Worm (Caenorhabditis elegans): ENCODE results near the gene R02E4.2.
A peak's percentile ranks its signal among the peaks of the same experiment; 100 is the strongest.

R02E4.2 gene

ce11 chrX:4139593-4140565 lies 32.6 kb downstream of the R02E4.2 start, which contains the start of gene ZK470.4:
TSS of gene ZK470.4 (minus strand) at chrX:4139767.
- TF ChIP-seq ref-1 (GFP tag; conservative IDR thresholded peaks at IDR 0.05) (no peak), ztf-23 (GFP tag; IDR thresholded peaks at IDR 0.05) (no peak), ztf-29 (GFP tag; IDR thresholded peaks at IDR 0.05) (no peak), klf-2 (GFP tag; conservative IDR thresholded peaks at IDR 0.05) (no peak), flt-1 (GFP tag; IDR thresholded peaks at IDR 0.05) (no peak), T22C8.4 (GFP tag; IDR thresholded peaks at IDR 0.05) (no peak), cog-1 (tag; optimal IDR thresholded peaks at IDR 0.05) (no peak), tab-1 (GFP tag; IDR thresholded peaks at IDR 0.05) (no peak), med-1 (GFP tag; optimal IDR thresholded peaks at IDR 0.05; ENCODE audit: insufficient read depth) (no peak)

- no peak for TF ChIP-seq ztf-29 (GFP tag; IDR thresholded peaks at IDR 0.05)
- no peak for TF ChIP-seq ref-1 (GFP tag; conservative IDR thresholded peaks at IDR 0.05)
- TF ChIP-seq klf-2 (GFP tag; conservative IDR thresholded peaks at IDR 0.05) = no peak
- TF ChIP-seq med-1 (GFP tag; optimal IDR thresholded peaks at IDR 0.05; ENCODE audit: insufficient read depth) = no peak
- no peak for TF ChIP-seq T22C8.4 (GFP tag; IDR thresholded peaks at IDR 0.05)
- no peak for TF ChIP-seq tab-1 (GFP tag; IDR thresholded peaks at IDR 0.05)
- no peak for TF ChIP-seq ztf-23 (GFP tag; IDR thresholded peaks at IDR 0.05)
- no peak for TF ChIP-seq cog-1 (tag; optimal IDR thresholded peaks at IDR 0.05)
- TF ChIP-seq flt-1 (GFP tag; IDR thresholded peaks at IDR 0.05) = no peak
Measured at ce11 chrX:4140755-4141417, 33.6 kb downstream of the R02E4.2 start.

- TF ChIP-seq klf-2 (GFP tag; conservative IDR thresholded peaks at IDR 0.05) (no peak), flt-1 (GFP tag; IDR thresholded peaks at IDR 0.05) (no peak), ref-1 (GFP tag; conservative IDR thresholded peaks at IDR 0.05) (no peak), ztf-29 (GFP tag; IDR thresholded peaks at IDR 0.05) (no peak)
Measured at ce11 chrX:4142202-4142601, 34.9 kb downstream of the R02E4.2 start.

DNA sequence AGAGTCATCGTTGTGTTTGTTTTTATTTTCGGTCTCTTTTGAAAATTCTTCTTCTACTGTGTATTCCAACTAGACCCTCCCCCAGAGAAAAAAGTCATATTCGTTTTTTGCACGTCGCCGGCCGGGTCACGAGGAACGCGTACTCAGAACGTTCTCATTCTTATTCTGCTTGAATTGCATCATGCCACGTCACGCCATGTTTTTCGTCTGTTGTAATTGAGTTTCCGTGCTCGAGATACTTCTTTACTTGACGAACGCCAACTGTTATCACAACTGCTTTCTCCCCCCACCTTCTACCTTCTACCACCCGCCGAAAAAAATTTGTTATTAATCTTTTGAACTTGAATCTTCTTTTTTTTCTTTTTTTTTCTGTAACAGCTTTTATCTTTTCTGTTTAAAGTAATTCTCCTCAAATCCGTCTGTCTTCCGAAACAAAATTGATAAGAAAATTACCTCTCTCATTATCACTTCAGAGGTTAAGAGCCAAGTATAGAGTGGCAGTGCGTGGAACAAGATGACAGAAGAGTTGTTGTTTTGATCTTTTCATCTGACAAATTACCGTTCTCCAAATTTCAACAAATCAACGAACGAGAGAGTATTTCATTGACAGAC lies 35.5 kb downstream of the R02E4.2 start:
- TF ChIP-seq klf-2 (GFP tag; conservative IDR thresholded peaks at IDR 0.05) (no peak), cog-1 (tag; optimal IDR thresholded peaks at IDR 0.05) (no peak), flt-1 (GFP tag; IDR thresholded peaks at IDR 0.05) (no peak), med-1 (GFP tag; optimal IDR thresholded peaks at IDR 0.05; ENCODE audit: insufficient read depth) (no peak), ztf-23 (GFP tag; IDR thresholded peaks at IDR 0.05) (no peak), ref-1 (GFP tag; conservative IDR thresholded peaks at IDR 0.05) (no peak), tab-1 (GFP tag; IDR thresholded peaks at IDR 0.05) (no peak), T22C8.4 (GFP tag; IDR thresholded peaks at IDR 0.05) (no peak), ztf-29 (GFP tag; IDR thresholded peaks at IDR 0.05) (no peak)

DNA sequence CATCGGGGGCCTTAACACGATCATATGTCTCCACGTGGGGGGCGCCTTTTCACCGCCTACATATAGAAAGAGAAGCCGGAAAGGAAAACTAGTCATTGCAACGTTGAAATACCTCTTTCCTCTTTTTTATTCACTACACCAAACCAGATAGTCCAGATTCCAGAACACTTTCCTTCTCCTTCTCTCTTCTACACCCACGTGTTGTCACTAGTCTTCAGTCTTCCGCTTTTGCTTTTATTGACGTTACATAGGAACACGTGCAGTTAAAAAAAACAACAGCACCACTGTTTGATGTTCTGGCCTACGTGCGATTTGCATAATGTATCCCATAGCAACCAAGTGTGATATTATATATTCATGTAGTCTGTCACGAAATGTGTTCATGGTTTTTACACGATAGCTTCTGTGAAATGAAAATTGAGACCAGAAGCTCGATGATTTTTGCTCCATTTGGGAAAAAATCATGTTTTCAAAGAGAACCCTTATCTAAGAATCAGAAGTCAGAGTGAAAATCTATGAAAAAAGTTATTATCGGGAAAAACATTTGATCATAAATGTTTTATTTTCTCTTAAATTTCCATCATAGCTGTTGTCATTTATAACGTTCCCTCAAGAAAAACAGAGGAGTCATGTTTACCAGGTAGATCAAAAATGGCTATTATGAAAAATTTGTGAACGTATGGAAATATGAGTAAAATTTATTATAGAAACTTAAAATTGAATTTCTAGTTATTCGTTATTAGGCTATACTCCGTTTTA lies 36.2 kb downstream of the R02E4.2 start:
- no peak for TF ChIP-seq flt-1 (GFP tag; IDR thresholded peaks at IDR 0.05)

DNA sequence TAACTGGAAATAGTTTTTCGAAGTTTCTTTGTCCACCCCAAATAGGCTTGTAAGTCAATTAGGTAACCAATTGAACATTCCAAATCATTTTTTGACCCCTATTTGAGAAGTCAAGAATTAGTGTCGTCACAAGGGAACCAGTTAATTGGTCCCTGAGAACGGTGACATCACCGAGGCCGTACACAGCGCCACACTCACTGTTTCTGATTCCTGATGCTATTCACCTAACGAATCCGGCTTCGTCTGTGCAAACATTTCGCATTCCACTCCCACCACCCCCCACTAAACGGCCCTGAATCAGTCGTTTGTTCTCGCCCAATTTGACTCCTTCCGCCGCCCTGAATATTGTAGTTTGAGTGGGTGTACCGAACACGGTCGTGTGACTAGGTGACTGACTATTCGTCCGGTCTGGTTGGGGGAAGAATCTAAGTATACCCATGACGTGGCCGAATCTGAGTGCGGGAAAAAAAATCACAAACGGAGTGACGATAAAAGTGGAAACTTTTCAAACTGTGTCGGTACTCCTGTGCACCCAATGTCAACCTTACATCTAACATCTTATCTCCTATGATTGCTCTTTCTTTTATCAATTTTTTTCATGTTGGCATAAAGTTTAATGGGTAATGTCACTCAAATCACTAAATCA lies 37.0 kb downstream of the R02E4.2 start:
- TF ChIP-seq tab-1 (GFP tag; IDR thresholded peaks at IDR 0.05) (no peak), ztf-23 (GFP tag; IDR thresholded peaks at IDR 0.05) (no peak), T22C8.4 (GFP tag; IDR thresholded peaks at IDR 0.05) (no peak), cog-1 (tag; optimal IDR thresholded peaks at IDR 0.05) (no peak), ref-1 (GFP tag; conservative IDR thresholded peaks at IDR 0.05) (no peak), flt-1 (GFP tag; IDR thresholded peaks at IDR 0.05) (no peak), klf-2 (GFP tag; conservative IDR thresholded peaks at IDR 0.05) (no peak), ztf-29 (GFP tag; IDR thresholded peaks at IDR 0.05) (no peak), med-1 (GFP tag; optimal IDR thresholded peaks at IDR 0.05; ENCODE audit: insufficient read depth) (no peak)

DNA sequence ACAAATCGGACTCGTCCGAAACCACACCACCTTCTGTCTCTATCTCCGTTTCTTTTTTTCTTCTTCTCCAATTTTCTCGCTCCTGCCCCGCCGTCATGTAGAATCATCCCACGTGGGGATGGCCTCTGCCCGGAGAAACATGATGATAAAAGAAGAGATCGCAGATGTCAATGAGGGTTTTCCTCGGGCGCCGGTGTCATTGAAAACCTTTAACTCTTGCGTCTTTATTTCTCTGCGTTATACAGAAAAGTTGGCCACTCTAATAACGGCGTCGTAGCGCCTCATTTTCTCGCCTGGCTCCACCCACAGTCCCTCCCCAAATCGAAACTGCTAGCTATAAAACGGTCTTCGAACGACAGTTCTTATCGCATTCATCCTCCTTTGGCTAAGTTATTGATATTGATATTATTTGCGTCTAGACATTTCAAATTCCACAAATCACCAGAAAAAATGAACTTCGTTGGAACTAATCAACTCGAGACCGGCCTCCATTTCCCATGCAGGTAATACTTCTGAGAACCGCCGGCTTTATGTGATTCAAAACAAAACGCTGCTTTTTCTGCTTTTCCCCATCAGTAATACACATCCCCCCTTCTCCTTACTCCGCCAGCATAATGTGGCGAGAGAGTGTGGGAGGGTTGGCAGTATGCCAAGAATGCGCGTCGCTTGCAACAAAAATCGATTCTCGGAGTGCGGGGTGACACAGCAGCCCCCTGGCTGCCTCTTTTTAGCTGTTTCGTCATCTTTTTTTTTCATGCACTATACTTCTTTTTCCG lies 38.0 kb downstream of the R02E4.2 start:
- TF ChIP-seq T22C8.4 (GFP tag; IDR thresholded peaks at IDR 0.05) (peak; percentile 92), flt-1 (GFP tag; IDR thresholded peaks at IDR 0.05) (no peak), ztf-23 (GFP tag; IDR thresholded peaks at IDR 0.05) (no peak), ref-1 (GFP tag; conservative IDR thresholded peaks at IDR 0.05) (no peak), klf-2 (GFP tag; conservative IDR thresholded peaks at IDR 0.05) (no peak), ztf-29 (GFP tag; IDR thresholded peaks at IDR 0.05) (no peak), tab-1 (GFP tag; IDR thresholded peaks at IDR 0.05) (0 out of 2 replicates have a peak, but pooled peaks have one; percentile 48), cog-1 (tag; optimal IDR thresholded peaks at IDR 0.05) (no peak), med-1 (GFP tag; optimal IDR thresholded peaks at IDR 0.05; ENCODE audit: insufficient read depth) (no peak)

DNA sequence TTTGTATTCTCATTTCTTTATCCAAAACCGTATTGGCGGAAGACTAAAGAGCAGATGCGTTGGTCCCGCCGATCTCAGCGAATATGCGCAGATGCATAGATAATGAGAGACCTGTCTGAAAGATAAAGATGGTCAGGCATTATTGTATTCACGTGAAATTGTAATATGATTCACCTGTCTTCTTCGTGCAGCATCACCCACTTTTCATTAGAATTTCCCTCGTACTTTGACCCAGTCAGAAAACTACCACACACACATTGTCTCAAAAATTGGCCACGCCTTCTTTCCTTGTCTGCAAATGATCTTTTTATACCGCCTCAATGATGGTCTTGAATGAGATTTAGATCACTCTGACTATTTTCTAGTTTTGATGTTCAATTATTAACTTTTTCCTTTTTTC lies 38.8 kb downstream of the R02E4.2 start:
- no peak for TF ChIP-seq cog-1 (tag; optimal IDR thresholded peaks at IDR 0.05)
- TF ChIP-seq ztf-29 (GFP tag; IDR thresholded peaks at IDR 0.05) = no peak
- TF ChIP-seq flt-1 (GFP tag; IDR thresholded peaks at IDR 0.05) = no peak
- no peak for TF ChIP-seq med-1 (GFP tag; optimal IDR thresholded peaks at IDR 0.05; ENCODE audit: insufficient read depth)
- TF ChIP-seq ref-1 (GFP tag; conservative IDR thresholded peaks at IDR 0.05) = no peak
- no peak for TF ChIP-seq klf-2 (GFP tag; conservative IDR thresholded peaks at IDR 0.05)
- TF ChIP-seq tab-1 (GFP tag; IDR thresholded peaks at IDR 0.05) = no peak
- TF ChIP-seq T22C8.4 (GFP tag; IDR thresholded peaks at IDR 0.05) = no peak
- TF ChIP-seq ztf-23 (GFP tag; IDR thresholded peaks at IDR 0.05) = no peak
